Worm (Caenorhabditis elegans) whole organism, L3 larva: ENCODE results near the gene F29A7.3.
A peak's percentile ranks its signal among the peaks of the same experiment; 100 is the strongest.

Experiments used
- R02D3.7 ChIP-seq: fragments of 150-350 bp; optimal IDR thresholded peaks from 2 replicates; lab custom pipeline; 2014; ENCODE audit warnings: missing biosample characterization, missing genetic modification characterization
- ZK546.5 ChIP-seq: sonication (generic microtip); optimal IDR thresholded peaks from 2 replicates; lab custom pipeline; 2017; ENCODE audit warnings: missing biosample characterization, missing genetic modification characterization
- aly-2 ChIP-seq: fragments of 150-350 bp; optimal IDR thresholded peaks from 2 replicates; lab custom pipeline; 2014; ENCODE audit warnings: missing biosample characterization, missing genetic modification characterization
- ceh-16 ChIP-seq: sonication (generic microtip); optimal IDR thresholded peaks from 2 replicates; lab custom pipeline; 2017; ENCODE audit warnings: missing biosample characterization, missing genetic modification characterization
- ceh-28 ChIP-seq: fragments of 150-350 bp; optimal IDR thresholded peaks from 2 replicates; lab custom pipeline; 2014; ENCODE audit warnings: missing biosample characterization, missing genetic modification reagents, missing genetic modification characterization
- ceh-82 ChIP-seq: fragments of 150-350 bp; optimal IDR thresholded peaks from 2 replicates; lab custom pipeline; 2014; ENCODE audit warnings: missing biosample characterization, missing genetic modification characterization
- daf-12 ChIP-seq: fragments of 150-350 bp; optimal IDR thresholded peaks from 2 replicates; lab custom pipeline; 2014; ENCODE audit warnings: missing biosample characterization, missing genetic modification reagents, missing genetic modification characterization
- egl-5 ChIP-seq: fragments of 150-350 bp; optimal IDR thresholded peaks from 2 replicates; lab custom pipeline; 2017; ENCODE audit warnings: missing biosample characterization, missing genetic modification reagents, missing genetic modification characterization, inconsistent platforms
- elt-1 ChIP-seq: fragments of 150-350 bp; optimal IDR thresholded peaks from 2 replicates; lab custom pipeline; 2014; ENCODE audit warnings: missing biosample characterization, missing genetic modification characterization
- elt-2 ChIP-seq: sonication (generic microtip); optimal IDR thresholded peaks from 2 replicates; lab custom pipeline; 2016; ENCODE audit warnings: missing genetic modification reagents, mild to moderate bottlenecking, missing genetic modification characterization, missing compliant biosample characterization
- elt-3 ChIP-seq, 3 experiments: fragments of 150-350 bp in 1 of 3; sonication (generic microtip) in 2 of 3; optimal IDR thresholded peaks; 2 replicates in 2 of 3; 4 replicates in 1 of 3; lab custom pipeline; 2014 to 2017; ENCODE audit warnings: missing biosample characterization in 3 of 3, missing genetic modification characterization in 3 of 3
- eor-1 ChIP-seq, 2 experiments: fragments of 150-350 bp; optimal IDR thresholded peaks; 2 replicates each; lab custom pipeline; 2014 to 2018; ENCODE audit warnings: missing biosample characterization in 2 of 2, missing genetic modification characterization in 2 of 2
- fkh-10 ChIP-seq: sonication (generic microtip); optimal IDR thresholded peaks from 2 replicates; lab custom pipeline; 2017; ENCODE audit warnings: missing biosample characterization, missing genetic modification reagents, missing genetic modification characterization
- fos-1 ChIP-seq: fragments of 150-350 bp; optimal IDR thresholded peaks from 2 replicates; lab custom pipeline; 2014; ENCODE audit warnings: missing biosample characterization, missing genetic modification characterization
- hmg-11 ChIP-seq: sonication (generic microtip); optimal IDR thresholded peaks from 2 replicates; lab custom pipeline; 2016; ENCODE audit warnings: missing genetic modification characterization, missing compliant biosample characterization
- jun-1 ChIP-seq: fragments of 150-350 bp; optimal IDR thresholded peaks from 2 replicates; lab custom pipeline; 2014; ENCODE audit warnings: missing biosample characterization, missing genetic modification reagents, missing genetic modification characterization
- lin-15B ChIP-seq: fragments of 150-350 bp; optimal IDR thresholded peaks from 2 replicates; lab custom pipeline; 2014; ENCODE audit warnings: missing biosample characterization, missing genetic modification characterization
- mdl-1 ChIP-seq: fragments of 150-350 bp; optimal IDR thresholded peaks from 2 replicates; lab custom pipeline; 2014; ENCODE audit warnings: missing biosample characterization, missing genetic modification characterization
- mml-1 ChIP-seq: fragments of 150-350 bp; sonication (generic microtip); optimal IDR thresholded peaks from 3 replicates; lab custom pipeline; 2014; ENCODE audit warnings: missing biosample characterization, missing genetic modification characterization
- nfya-1 ChIP-seq: sonication (generic microtip); optimal IDR thresholded peaks from 2 replicates; lab custom pipeline; 2017; ENCODE audit warnings: missing genetic modification characterization, mild to moderate bottlenecking, missing compliant biosample characterization, antibody characterized with exemption, moderate library complexity; ENCODE audit not compliant: insufficient read depth
- nhr-11 ChIP-seq: fragments of 150-350 bp; optimal IDR thresholded peaks from 2 replicates; lab custom pipeline; 2014; ENCODE audit warnings: missing biosample characterization, missing genetic modification characterization
- nhr-12 ChIP-seq: fragments of 150-350 bp; optimal IDR thresholded peaks from 2 replicates; lab custom pipeline; 2014; ENCODE audit warnings: missing biosample characterization, missing genetic modification characterization
- nhr-23 ChIP-seq: fragments of 150-350 bp; optimal IDR thresholded peaks from 2 replicates; lab custom pipeline; 2014; ENCODE audit warnings: missing biosample characterization, missing genetic modification reagents, missing genetic modification characterization
- nhr-237 ChIP-seq: fragments of 150-350 bp; optimal IDR thresholded peaks from 2 replicates; lab custom pipeline; 2014; ENCODE audit warnings: missing biosample characterization, missing genetic modification characterization
- nhr-25 ChIP-seq: sonication (generic microtip); optimal IDR thresholded peaks from 2 replicates; lab custom pipeline; 2017; ENCODE audit warnings: missing biosample characterization, missing genetic modification characterization
- nhr-28 ChIP-seq: fragments of 150-350 bp; optimal IDR thresholded peaks from 2 replicates; lab custom pipeline; 2014; ENCODE audit warnings: missing biosample characterization, missing genetic modification characterization
- nhr-43 ChIP-seq: sonication (generic microtip); optimal IDR thresholded peaks from 2 replicates; lab custom pipeline; 2016; ENCODE audit warnings: mild to moderate bottlenecking, missing genetic modification characterization, missing compliant biosample characterization; ENCODE audit not compliant: poor library complexity, severe bottlenecking
- nhr-67 ChIP-seq: fragments of 150-350 bp; optimal IDR thresholded peaks from 2 replicates; lab custom pipeline; 2014; ENCODE audit warnings: missing biosample characterization, missing genetic modification characterization
- nhr-77 ChIP-seq: fragments of 150-350 bp; optimal IDR thresholded peaks from 2 replicates; lab custom pipeline; 2014; ENCODE audit warnings: missing biosample characterization, missing genetic modification characterization
- pha-4 ChIP-seq: fragments of 150-350 bp; optimal IDR thresholded peaks from 2 replicates; lab custom pipeline; 2014; ENCODE audit warnings: missing biosample characterization, missing genetic modification reagents, missing genetic modification characterization
- pqm-1 ChIP-seq: fragments of 150-350 bp; optimal IDR thresholded peaks from 2 replicates; lab custom pipeline; 2017; ENCODE audit warnings: missing biosample characterization, missing genetic modification characterization, inconsistent platforms
- sea-2 ChIP-seq: fragments of 150-350 bp; sonication (generic microtip); optimal IDR thresholded peaks from 4 replicates; lab custom pipeline; 2014; ENCODE audit warnings: missing biosample characterization, missing genetic modification reagents, missing genetic modification characterization
- skn-1 ChIP-seq: fragments of 150-350 bp; optimal IDR thresholded peaks from 2 replicates; lab custom pipeline; 2014; ENCODE audit warnings: missing biosample characterization, missing genetic modification characterization
- tbx-2 ChIP-seq: sonication (generic microtip); optimal IDR thresholded peaks from 2 replicates; lab custom pipeline; 2016; ENCODE audit warnings: mild to moderate bottlenecking, missing genetic modification characterization, missing compliant biosample characterization
- unc-39 ChIP-seq: sonication (generic microtip); optimal IDR thresholded peaks from 4 replicates; lab custom pipeline; 2017; ENCODE audit warnings: missing biosample characterization, missing genetic modification characterization
- unc-62 ChIP-seq: fragments of 150-350 bp; sonication (generic microtip); optimal IDR thresholded peaks from 4 replicates; lab custom pipeline; 2014; ENCODE audit warnings: missing biosample characterization, missing genetic modification reagents, missing genetic modification characterization
- zag-1 ChIP-seq: fragments of 150-350 bp; optimal IDR thresholded peaks from 2 replicates; lab custom pipeline; 2014; ENCODE audit warnings: missing biosample characterization, missing genetic modification characterization
- ztf-11 ChIP-seq: fragments of 150-350 bp; optimal IDR thresholded peaks from 2 replicates; lab custom pipeline; 2014; ENCODE audit warnings: missing biosample characterization, missing genetic modification characterization
- ztf-4 ChIP-seq: fragments of 150-350 bp; optimal IDR thresholded peaks from 2 replicates; lab custom pipeline; 2014; ENCODE audit warnings: missing biosample characterization, missing genetic modification characterization

The F29A7.3 gene

DNA sequence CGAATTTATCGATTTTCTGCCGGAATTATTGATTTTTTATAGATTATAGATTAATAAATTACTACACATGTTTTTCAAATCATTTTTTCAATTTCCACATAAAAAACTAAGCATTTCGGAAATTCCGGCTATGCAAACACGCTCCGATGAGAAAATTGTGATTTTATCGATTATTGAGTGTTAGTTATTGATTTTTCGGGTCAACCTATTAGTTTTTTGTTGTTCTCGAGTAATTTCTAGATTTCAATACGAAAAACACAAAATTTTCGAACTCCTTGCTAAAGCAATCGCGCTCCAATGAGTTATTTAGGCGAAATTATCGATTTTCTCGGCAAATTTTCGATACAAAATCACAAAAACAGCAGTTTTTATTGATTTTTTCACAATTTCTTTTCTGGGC lies 42.3 kb downstream of the F29A7.3 start:
- TF ChIP-seq elt-3 (tag; optimal IDR thresholded peaks at IDR 0.05; lab: Kevin White, UChicago) (no peak), nhr-25 (no peak), nhr-77 (tag; lab: Kevin White, UChicago) (no peak), jun-1 (tag; lab: Kevin White, UChicago) (no peak), ceh-28 (tag; lab: Kevin White, UChicago) (peak; percentile 75), nfya-1 (tag; lab: Kevin White, UChicago) (no peak)

DNA sequence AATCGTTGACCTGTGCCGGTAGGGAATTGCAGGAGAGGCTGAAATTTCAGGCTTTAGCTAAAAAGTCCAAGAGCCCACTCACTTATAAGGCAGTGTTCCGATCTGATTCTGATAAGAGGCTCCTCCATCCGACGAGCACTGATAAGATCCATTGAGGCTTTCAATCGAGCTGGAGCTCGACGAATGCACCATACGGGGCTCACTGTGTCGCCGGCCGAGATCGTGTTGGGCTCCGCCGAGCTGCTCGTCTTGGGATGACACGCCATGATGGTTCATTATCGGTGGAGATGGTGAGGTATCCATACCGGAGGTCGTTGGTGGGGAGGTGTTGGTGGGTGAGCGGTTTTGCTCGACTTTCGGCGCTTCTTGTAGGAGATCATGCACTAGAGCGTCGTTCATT lies 43.3 kb downstream of the F29A7.3 start:
- TF ChIP-seq elt-1 (tag; lab: Kevin White, UChicago) (no peak), nhr-28 (no peak), fkh-10 (no peak), ztf-11 (tag; lab: Kevin White, UChicago) (no peak), zag-1 (tag; lab: Kevin White, UChicago) (no peak), skn-1 (no peak), fos-1 (no peak), mdl-1 (no peak), aly-2 (no peak), daf-12 (tag; lab: Kevin White, UChicago) (no peak), ceh-82 (tag; lab: Kevin White, UChicago) (no peak), ceh-16 (no peak), nhr-237 (tag; lab: Kevin White, UChicago) (no peak)

DNA sequence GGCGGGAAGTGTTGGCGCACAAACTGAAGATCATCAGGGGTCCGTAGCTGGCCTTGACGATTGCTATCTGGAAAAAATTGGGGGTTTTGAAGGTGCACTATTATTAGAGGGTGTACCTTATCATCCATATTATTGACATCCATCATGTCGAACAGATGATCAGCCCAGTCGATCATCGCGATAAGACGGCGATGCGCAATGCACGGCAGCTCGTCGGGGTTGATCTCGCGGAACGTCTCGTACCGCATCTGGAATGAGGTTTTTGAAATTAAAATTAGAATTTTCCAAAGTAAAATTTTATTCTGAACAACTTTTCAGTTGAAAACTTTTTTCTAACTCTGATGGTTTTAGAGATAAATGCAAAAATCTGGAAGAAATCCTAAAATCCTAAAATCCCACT lies 44.9 kb downstream of the F29A7.3 start:
- TF ChIP-seq ceh-16 (no peak), sea-2 (GFP tag; lab: Kevin White, UChicago) (no peak), elt-3 (tag; optimal IDR thresholded peaks at IDR 0.05; lab: Kevin White, UChicago) (no peak), aly-2 (no peak), egl-5 (tag; lab: Kevin White, UChicago) (no peak), nhr-67 (tag; lab: Kevin White, UChicago) (no peak), nhr-237 (tag; lab: Kevin White, UChicago) (no peak), nhr-43 (tag; lab: Kevin White, UChicago) (no peak), eor-1 (tag; optimal IDR thresholded peaks at IDR 0.05; lab: Kevin White, UChicago) (no peak), nhr-25 (no peak), zag-1 (tag; lab: Kevin White, UChicago) (no peak), tbx-2 (tag; lab: Kevin White, UChicago) (no peak), fkh-10 (no peak), nhr-12 (tag; lab: Kevin White, UChicago) (no peak), ztf-4 (tag; lab: Kevin White, UChicago) (no peak), daf-12 (tag; lab: Kevin White, UChicago) (no peak), ZK546.5 (tag; lab: Kevin White, UChicago) (no peak)

- TF ChIP-seq R02D3.7 (tag; lab: Kevin White, UChicago) (peak; percentile 48), ceh-28 (tag; lab: Kevin White, UChicago) (peak; percentile 90), skn-1 (peak; percentile 20), elt-1 (tag; lab: Kevin White, UChicago) (peak; percentile 74), nfya-1 (tag; lab: Kevin White, UChicago) (peak; percentile 65), nhr-11 (peak; percentile 19), ztf-4 (tag; lab: Kevin White, UChicago) (no peak), unc-39 (tag; lab: Kevin White, UChicago) (no peak), tbx-2 (tag; lab: Kevin White, UChicago) (no peak), elt-3 (tag; optimal IDR thresholded peaks at IDR 0.05; lab: Kevin White, UChicago) (peak in 2 of 3 experiments; percentile 74 to 92), unc-62 (GFP tag; lab: Kevin White, UChicago) (peak; percentile 11), lin-15B (peak; percentile 10), nhr-25 (peak; percentile 85), nhr-43 (tag; lab: Kevin White, UChicago) (peak; percentile 93), jun-1 (tag; lab: Kevin White, UChicago) (peak; percentile 81), fos-1 (no peak), elt-2 (tag; lab: Kevin White, UChicago) (peak; percentile 96), hmg-11 (tag; lab: Kevin White, UChicago) (no peak), nhr-23 (peak; percentile 92), pha-4 (tag; lab: Kevin White, UChicago) (peak; percentile 31), pqm-1 (tag; lab: Kevin White, UChicago) (peak; percentile 92), mml-1 (tag; lab: Kevin White, UChicago) (no peak)
Observed at ce11 chrII:2800550-2801233, 47.6 kb downstream of the F29A7.3 start, which contains the start of gene nhr-119. nhr-119 (minus strand) TSS chrII:2800600.
